Fruit fly (Drosophila melanogaster) S2 (cell line): ENCODE measurements around the gene Mical.

ENCODE experiments used
- CG8478 ChIP-seq: fragments of >200 bp; optimal IDR thresholded peaks from 2 replicates; lab custom pipeline; 2018
- CTCF ChIP-seq, 2 experiments: fragments of >200 bp; optimal IDR thresholded peaks; 2 replicates each; lab custom pipeline; 2018

DNA sequence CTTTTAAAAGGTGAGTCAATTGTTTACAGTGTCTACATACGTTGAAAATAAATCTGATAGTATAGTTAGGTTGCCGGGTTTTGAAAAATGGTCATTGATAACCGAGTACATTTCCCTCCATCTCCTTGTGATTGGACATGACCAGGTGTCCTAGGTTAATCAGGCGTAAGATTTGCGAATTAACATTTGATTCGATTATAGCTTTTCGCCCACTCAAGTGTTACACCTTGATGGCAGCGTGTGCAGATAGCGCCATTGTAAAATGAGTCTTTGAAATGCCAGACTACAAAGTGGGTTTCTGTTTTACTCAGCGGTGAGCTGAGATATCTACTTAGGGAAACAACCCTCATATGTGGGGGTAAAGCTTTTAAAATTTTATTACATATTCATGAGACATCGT is 12.3 kb upstream of the Mical start:
- TF ChIP-seq CG8478 (lab: Kevin White, UChicago) (no peak), CTCF (optimal IDR thresholded peaks at IDR 0.05; lab: Kevin White, UChicago) (no peak)
